Worm (Caenorhabditis elegans) whole organism, L4 larva: ENCODE results near the gene Y81G3A.2.
"Not testable (repeated sequence)": the region's sequence is repeated elsewhere in the genome, so short reads cannot be mapped to it uniquely, and the experiment has no call there.

Experiments
- F10B5.3 ChIP-seq: sonication (generic microtip); optimal IDR thresholded peaks from 2 replicates; lab custom pipeline; 2016; ENCODE audit warnings: mild to moderate bottlenecking, missing genetic modification characterization, missing compliant biosample characterization
- F26F4.8 ChIP-seq: fragments of 200-800 bp; sonication (Bioruptor generic); conservative IDR thresholded peaks from 2 replicates; pipeline ENCODE4 v1.3.6; 2022; ENCODE audit warnings: missing genetic modification characterization, missing compliant biosample characterization
- F44E2.7 ChIP-seq: fragments of 200-800 bp; sonication (Bioruptor generic); IDR thresholded peaks from 2 replicates; pipeline ENCODE4 v2.1.2; 2022; ENCODE audit warnings: missing genetic modification characterization, missing compliant biosample characterization
- T26A8.4 ChIP-seq: fragments of 200-800 bp; sonication (Bioruptor generic); IDR thresholded peaks from 2 replicates; pipeline ENCODE4 v1.3.6; 2022; ENCODE audit warnings: missing genetic modification characterization, missing compliant biosample characterization
- Y75B8A.6 ChIP-seq: fragments of 200-800 bp; sonication (Bioruptor generic); IDR thresholded peaks from 2 replicates; pipeline ENCODE4 v1.3.6; 2022; ENCODE audit warnings: missing genetic modification reagents, missing genetic modification characterization, missing compliant biosample characterization
- arid-1 ChIP-seq: fragments of 200-800 bp; sonication (Bioruptor generic); conservative IDR thresholded peaks from 2 replicates; pipeline ENCODE4 v1.3.6; 2022; ENCODE audit warnings: missing genetic modification reagents, missing genetic modification characterization, missing compliant biosample characterization
- ceh-20 ChIP-seq: fragments of 200-800 bp; sonication (Bioruptor generic); IDR thresholded peaks from 2 replicates; pipeline ENCODE4 v1.3.6; 2022; ENCODE audit warnings: missing genetic modification reagents, missing genetic modification characterization, missing compliant biosample characterization
- ceh-44 ChIP-seq: fragments of 200-800 bp; sonication (Bioruptor generic); IDR thresholded peaks from 2 replicates; pipeline ENCODE4 v1.3.6; 2022; ENCODE audit warnings: missing genetic modification reagents, missing genetic modification characterization, missing compliant biosample characterization
- ceh-82 ChIP-seq: sonication (generic microtip); optimal IDR thresholded peaks from 2 replicates; lab custom pipeline; 2017; ENCODE audit warnings: missing biosample characterization, missing genetic modification characterization
- ces-1 ChIP-seq: fragments of 150-350 bp; sonication (generic microtip); optimal IDR thresholded peaks from 4 replicates; lab custom pipeline; 2014; ENCODE audit warnings: missing biosample characterization, missing genetic modification reagents, missing genetic modification characterization
- daf-16 ChIP-seq, 3 experiments: sonication (generic microtip); optimal IDR thresholded peaks; 2 replicates each; lab custom pipeline; 2016 to 2017; ENCODE audit warnings: missing genetic modification characterization in 3 of 3, missing genetic modification reagents in 3 of 3, mild to moderate bottlenecking in 2 of 3, missing compliant biosample characterization in 2 of 3, missing biosample characterization in 1 of 3, moderate library complexity in 1 of 3
- dmd-6 ChIP-seq: fragments of 200-800 bp; sonication (Bioruptor generic); IDR thresholded peaks from 2 replicates; pipeline ENCODE4 v1.3.6; 2022; ENCODE audit warnings: missing genetic modification reagents, missing genetic modification characterization, missing compliant biosample characterization
- dmd-8 ChIP-seq: fragments of 200-800 bp; sonication (Bioruptor generic); IDR thresholded peaks from 2 replicates; pipeline ENCODE4 v1.3.6; 2022; ENCODE audit warnings: missing genetic modification characterization, missing compliant biosample characterization
- dmd-9 ChIP-seq: fragments of 200-800 bp; sonication (Bioruptor generic); IDR thresholded peaks from 2 replicates; pipeline ENCODE4 v1.3.6; 2022; ENCODE audit warnings: missing genetic modification reagents, missing genetic modification characterization, missing compliant biosample characterization
- dpl-1 ChIP-seq: fragments of 150-350 bp; optimal IDR thresholded peaks from 2 replicates; lab custom pipeline; 2014; ENCODE audit warnings: missing biosample characterization, missing genetic modification reagents, missing genetic modification characterization
- dve-1 ChIP-seq: sonication (generic microtip); optimal IDR thresholded peaks from 2 replicates; lab custom pipeline; 2017; ENCODE audit warnings: antibody characterized with exemption, mild to moderate bottlenecking, missing genetic modification characterization, missing compliant biosample characterization; ENCODE audit not compliant: insufficient read depth
- egl-27 ChIP-seq: sonication (generic microtip); optimal IDR thresholded peaks from 3 replicates; lab custom pipeline; 2017; ENCODE audit warnings: missing biosample characterization, missing genetic modification reagents, missing genetic modification characterization
- fkh-10 ChIP-seq: fragments of 150-350 bp; optimal IDR thresholded peaks from 2 replicates; lab custom pipeline; 2014; ENCODE audit warnings: missing biosample characterization, missing genetic modification reagents, missing genetic modification characterization
- hlh-11 ChIP-seq: fragments of 200-800 bp; sonication (Bioruptor generic); optimal IDR thresholded peaks from 2 replicates; lab custom pipeline; 2018; ENCODE audit warnings: mild to moderate bottlenecking, missing genetic modification characterization, missing compliant biosample characterization
- hlh-30 ChIP-seq: sonication (generic microtip); optimal IDR thresholded peaks from 2 replicates; lab custom pipeline; 2017; ENCODE audit warnings: antibody characterized with exemption, mild to moderate bottlenecking, missing genetic modification characterization, missing compliant biosample characterization; ENCODE audit not compliant: insufficient read depth
- hmg-1.1 ChIP-seq: fragments of 200-800 bp; sonication (Bioruptor generic); IDR thresholded peaks from 2 replicates; pipeline ENCODE4 v1.3.6; 2022; ENCODE audit warnings: missing genetic modification reagents, missing genetic modification characterization, missing compliant biosample characterization
- lim-7 ChIP-seq: fragments of 200-800 bp; sonication (Bioruptor generic); IDR thresholded peaks from 2 replicates; pipeline ENCODE4 v1.3.6; 2022; ENCODE audit warnings: missing genetic modification characterization, missing compliant biosample characterization
- lin-13 ChIP-seq: fragments of 150-350 bp; optimal IDR thresholded peaks from 2 replicates; lab custom pipeline; 2014; ENCODE audit warnings: missing biosample characterization, missing genetic modification reagents, missing genetic modification characterization
- lin-38 ChIP-seq: fragments of 200-800 bp; sonication (Bioruptor generic); IDR thresholded peaks from 2 replicates; pipeline ENCODE4 v1.3.6; 2022; ENCODE audit warnings: missing genetic modification reagents, missing genetic modification characterization, missing compliant biosample characterization
- madf-5 ChIP-seq, 2 experiments: fragments of 200-800 bp; sonication (Bioruptor generic); IDR thresholded peaks; 2 replicates each; pipeline ENCODE4 v1.3.6; 2022; ENCODE audit warnings: missing compliant biosample characterization in 2 of 2, missing genetic modification characterization in 2 of 2
- madf-9 ChIP-seq: fragments of 200-800 bp; sonication (Bioruptor generic); conservative IDR thresholded peaks from 2 replicates; pipeline ENCODE4 v1.3.6; 2022; ENCODE audit warnings: missing genetic modification reagents, missing genetic modification characterization, missing compliant biosample characterization
- mdt-29 ChIP-seq: fragments of 200-800 bp; sonication (Bioruptor generic); IDR thresholded peaks from 2 replicates; pipeline ENCODE4 v1.3.6; 2022; ENCODE audit warnings: missing genetic modification reagents, missing genetic modification characterization, missing compliant biosample characterization
- mes-2 ChIP-seq: sonication (generic microtip); optimal IDR thresholded peaks from 2 replicates; lab custom pipeline; 2016; ENCODE audit warnings: missing genotype, mild to moderate bottlenecking, missing genetic modification characterization, missing compliant biosample characterization; ENCODE audit not compliant: poor library complexity, severe bottlenecking
- nhr-102 ChIP-seq: sonication (generic microtip); optimal IDR thresholded peaks from 2 replicates; lab custom pipeline; 2016; ENCODE audit warnings: mild to moderate bottlenecking, missing genetic modification characterization, moderate library complexity, missing compliant biosample characterization
- nhr-11 ChIP-seq: fragments of 150-350 bp; optimal IDR thresholded peaks from 2 replicates; lab custom pipeline; 2014; ENCODE audit warnings: missing biosample characterization, missing genetic modification characterization
- nhr-237 ChIP-seq: sonication (generic microtip); optimal IDR thresholded peaks from 2 replicates; lab custom pipeline; 2017; ENCODE audit warnings: missing biosample characterization, missing genetic modification characterization
- nhr-28 ChIP-seq: fragments of 150-350 bp; optimal IDR thresholded peaks from 2 replicates; lab custom pipeline; 2014; ENCODE audit warnings: missing biosample characterization, missing genetic modification characterization
- nhr-42 ChIP-seq: fragments of 200-800 bp; sonication (Bioruptor generic); IDR thresholded peaks from 2 replicates; pipeline ENCODE4 v1.3.6; 2022; ENCODE audit warnings: missing genetic modification characterization, missing compliant biosample characterization
- nhr-48 ChIP-seq: sonication (generic microtip); optimal IDR thresholded peaks from 2 replicates; lab custom pipeline; 2016; ENCODE audit warnings: mild to moderate bottlenecking, missing genetic modification characterization, missing compliant biosample characterization
- nhr-6 ChIP-seq: fragments of 150-350 bp; optimal IDR thresholded peaks from 2 replicates; lab custom pipeline; 2014; ENCODE audit warnings: missing biosample characterization, missing genetic modification characterization
- nhr-77 ChIP-seq: fragments of 150-350 bp; optimal IDR thresholded peaks from 2 replicates; lab custom pipeline; 2014; ENCODE audit warnings: missing biosample characterization, missing genetic modification characterization
- php-3 ChIP-seq: fragments of 200-800 bp; sonication (Bioruptor generic); IDR thresholded peaks from 2 replicates; pipeline ENCODE4 v1.3.6; 2022; ENCODE audit warnings: missing genetic modification reagents, missing genetic modification characterization, missing compliant biosample characterization
- pqm-1 ChIP-seq: sonication (generic microtip); optimal IDR thresholded peaks from 2 replicates; lab custom pipeline; 2017; ENCODE audit warnings: missing biosample characterization, missing genetic modification characterization
- saeg-2 ChIP-seq: fragments of 200-800 bp; sonication (Bioruptor generic); IDR thresholded peaks from 2 replicates; pipeline ENCODE4 v1.3.6; 2022; ENCODE audit warnings: missing genetic modification reagents, missing genetic modification characterization, missing compliant biosample characterization
- snpc-1.2 ChIP-seq: fragments of 200-800 bp; sonication (Bioruptor generic); IDR thresholded peaks from 2 replicates; pipeline ENCODE4 v1.3.6; 2022; ENCODE audit warnings: missing genetic modification reagents, missing genetic modification characterization, missing compliant biosample characterization
- tag-97 ChIP-seq: fragments of 200-800 bp; sonication (Bioruptor generic); IDR thresholded peaks from 2 replicates; pipeline ENCODE4 v1.3.6; 2022; ENCODE audit warnings: missing genetic modification characterization, missing compliant biosample characterization
- tra-1 ChIP-seq: fragments of 200-800 bp; sonication (Bioruptor generic); IDR thresholded peaks from 2 replicates; pipeline ENCODE4 v1.3.6; 2022; ENCODE audit warnings: missing genetic modification reagents, missing genetic modification characterization, missing compliant biosample characterization
- unc-62 ChIP-seq, 3 experiments: fragments of 150-350 bp in 1 of 3; sonication (generic microtip); optimal IDR thresholded peaks in 2 of 3; peaks in 1 of 3; 1 replicate in 1 of 3; 2 replicates in 2 of 3; lab custom pipeline; 2014 to 2017; ENCODE audit warnings: missing biosample characterization in 3 of 3, missing genetic modification characterization in 3 of 3, missing genetic modification reagents in 3 of 3, missing genotype in 1 of 3
- zag-1 ChIP-seq: fragments of 150-350 bp; optimal IDR thresholded peaks from 2 replicates; lab custom pipeline; 2014; ENCODE audit warnings: missing biosample characterization, missing genetic modification characterization
- zip-11 ChIP-seq: fragments of 200-800 bp; sonication (Bioruptor generic); IDR thresholded peaks from 2 replicates; pipeline ENCODE4 v1.3.6; 2022; ENCODE audit warnings: missing genetic modification characterization, missing compliant biosample characterization
- ztf-7 ChIP-seq: fragments of 150-350 bp; optimal IDR thresholded peaks from 2 replicates; lab custom pipeline; 2014; ENCODE audit warnings: missing biosample characterization, missing genetic modification characterization

The Y81G3A.2 gene

ce11 chrII:13078848-13079428 lies 1.8 kb upstream of the Y81G3A.2 start, which contains the start of gene F42G4.6:
Gene F42G4.6 (plus strand): TSS chrII:13079378.
- TF ChIP-seq nhr-11 (tag; lab: Kevin White, UChicago) (no peak), F44E2.7 (GFP tag; lab: Robert Waterston, UW) (no peak), nhr-48 (tag; lab: Kevin White, UChicago) (peak; percentile 77), lim-7 (GFP tag; lab: Robert Waterston, UW) (no peak), madf-9 (GFP tag; lab: Robert Waterston, UW) (no peak), hlh-30 (tag; lab: Kevin White, UChicago) (peak; percentile 33), lin-13 (GFP tag; lab: Kevin White, UChicago) (peak; percentile 27), fkh-10 (GFP tag; lab: Kevin White, UChicago) (no peak), nhr-102 (peak; percentile 2), hlh-11 (tag; lab: Kevin White, UChicago) (peak; percentile 78), dmd-6 (GFP tag; lab: Robert Waterston, UW) (peak; percentile 84), zip-11 (GFP tag; lab: Robert Waterston, UW) (no peak), php-3 (peak; percentile 97), ceh-20 (GFP tag; lab: Robert Waterston, UW) (0 out of 2 replicates have a peak, but pooled peaks have one; percentile 20), ztf-7 (tag; lab: Kevin White, UChicago) (no peak), madf-5 (GFP tag; IDR thresholded peaks at IDR 0.05; lab: Robert Waterston, UW) (no peak), nhr-28 (tag; lab: Kevin White, UChicago) (peak; percentile 71), tra-1 (GFP tag; lab: Robert Waterston, UW) (peak; percentile 75), pqm-1 (tag; lab: Kevin White, UChicago) (peak; percentile 79), nhr-77 (tag; lab: Kevin White, UChicago) (peak; percentile 36), dve-1 (tag; lab: Kevin White, UChicago) (peak; percentile 88), saeg-2 (no peak), daf-16 (GFP tag; optimal IDR thresholded peaks at IDR 0.05; lab: Kevin White, UChicago) (no peak), daf-16 (tag; optimal IDR thresholded peaks at IDR 0.05; lab: Kevin White, UChicago) (peak; percentile 90), dmd-8 (GFP tag; lab: Robert Waterston, UW) (no peak), dmd-9 (no peak), zag-1 (tag; lab: Kevin White, UChicago) (no peak)

- TF ChIP-seq ces-1 (GFP tag; lab: Kevin White, UChicago); nhr-11 (tag; lab: Kevin White, UChicago); arid-1 (GFP tag; lab: Robert Waterston, UW): not testable (repeated sequence)
- TF ChIP-seq, all 104 proteins: peak for 0; not testable (repeated sequence) for 104
Measured at ce11 chrII:13082403-13082802, 1.7 kb downstream of the Y81G3A.2 start, which contains the start of gene Y81G3A.6. Gene Y81G3A.6 (minus strand): TSS chrII:13082503.

ce11 chrII:13083752-13084214 lies 3.1 kb downstream of the Y81G3A.2 start, which contains the start of the genes Y81G3A.1 and gcn-2:
Gene Y81G3A.1 (minus strand): TSS chrII:13083926.
Gene gcn-2 (plus strand): TSS chrII:13084164.
- peak; percentile 96 for TF ChIP-seq dpl-1 (GFP tag; lab: Kevin White, UChicago)
- TF ChIP-seq egl-27 (tag; lab: Kevin White, UChicago), result no peak
- TF ChIP-seq zag-1 (tag; lab: Kevin White, UChicago), result no peak
- no peak for TF ChIP-seq snpc-1.2
- TF ChIP-seq tra-1 (GFP tag; lab: Robert Waterston, UW), result no peak
- TF ChIP-seq hmg-1.1 (GFP tag; lab: Robert Waterston, UW), result no peak
- no peak for TF ChIP-seq ceh-82 (tag; lab: Kevin White, UChicago)
- TF ChIP-seq Y75B8A.6 (GFP tag; lab: Robert Waterston, UW), result no peak
- no peak for TF ChIP-seq unc-62 (GFP tag; optimal IDR thresholded peaks at IDR 0.05 in 1 of 2; lab: Kevin White, UChicago)
- TF ChIP-seq unc-62 (tag; optimal IDR thresholded peaks at IDR 0.05; lab: Kevin White, UChicago), result no peak
- no peak for TF ChIP-seq nhr-237 (tag; lab: Kevin White, UChicago)
- TF ChIP-seq nhr-42 (GFP tag; lab: Robert Waterston, UW), result no peak
- no peak for TF ChIP-seq tag-97
- no peak for TF ChIP-seq ceh-44 (GFP tag; lab: Robert Waterston, UW)
- no peak for TF ChIP-seq mdt-29
- peak; percentile 2 for TF ChIP-seq nhr-6 (tag; lab: Kevin White, UChicago)
- TF ChIP-seq lin-38 (GFP tag; lab: Robert Waterston, UW), result peak; percentile 58
- no peak for TF ChIP-seq F10B5.3 (tag; lab: Kevin White, UChicago)
- no peak for TF ChIP-seq T26A8.4 (GFP tag; lab: Robert Waterston, UW)
- TF ChIP-seq mes-2 (tag; lab: Kevin White, UChicago), result peak; percentile 82
- TF ChIP-seq F26F4.8 (GFP tag; lab: Robert Waterston, UW), result no peak
